Worm (Caenorhabditis elegans) whole organism, L3 larva: ENCODE data around the gene C07D10.5.

ENCODE experiments used
- ZK546.5 ChIP-seq: sonication (generic microtip); optimal IDR thresholded peaks from 2 replicates; lab custom pipeline; 2017; ENCODE audit warnings: missing biosample characterization, missing genetic modification characterization
- aly-2 ChIP-seq: fragments of 150-350 bp; optimal IDR thresholded peaks from 2 replicates; lab custom pipeline; 2014; ENCODE audit warnings: missing biosample characterization, missing genetic modification characterization
- ceh-28 ChIP-seq: fragments of 150-350 bp; optimal IDR thresholded peaks from 2 replicates; lab custom pipeline; 2014; ENCODE audit warnings: missing biosample characterization, missing genetic modification reagents, missing genetic modification characterization
- daf-12 ChIP-seq: fragments of 150-350 bp; optimal IDR thresholded peaks from 2 replicates; lab custom pipeline; 2014; ENCODE audit warnings: missing biosample characterization, missing genetic modification reagents, missing genetic modification characterization
- egl-27 ChIP-seq: sonication (generic microtip); optimal IDR thresholded peaks from 4 replicates; lab custom pipeline; 2017; ENCODE audit warnings: missing biosample characterization, missing genetic modification reagents, missing genetic modification characterization
- fkh-10 ChIP-seq: sonication (generic microtip); optimal IDR thresholded peaks from 2 replicates; lab custom pipeline; 2017; ENCODE audit warnings: missing biosample characterization, missing genetic modification reagents, missing genetic modification characterization
- mdl-1 ChIP-seq: fragments of 150-350 bp; optimal IDR thresholded peaks from 2 replicates; lab custom pipeline; 2014; ENCODE audit warnings: missing biosample characterization, missing genetic modification characterization
- pha-4 ChIP-seq: fragments of 150-350 bp; optimal IDR thresholded peaks from 2 replicates; lab custom pipeline; 2014; ENCODE audit warnings: missing biosample characterization, missing genetic modification reagents, missing genetic modification characterization
- unc-62 ChIP-seq: fragments of 150-350 bp; sonication (generic microtip); optimal IDR thresholded peaks from 4 replicates; lab custom pipeline; 2014; ENCODE audit warnings: missing biosample characterization, missing genetic modification reagents, missing genetic modification characterization

DNA sequence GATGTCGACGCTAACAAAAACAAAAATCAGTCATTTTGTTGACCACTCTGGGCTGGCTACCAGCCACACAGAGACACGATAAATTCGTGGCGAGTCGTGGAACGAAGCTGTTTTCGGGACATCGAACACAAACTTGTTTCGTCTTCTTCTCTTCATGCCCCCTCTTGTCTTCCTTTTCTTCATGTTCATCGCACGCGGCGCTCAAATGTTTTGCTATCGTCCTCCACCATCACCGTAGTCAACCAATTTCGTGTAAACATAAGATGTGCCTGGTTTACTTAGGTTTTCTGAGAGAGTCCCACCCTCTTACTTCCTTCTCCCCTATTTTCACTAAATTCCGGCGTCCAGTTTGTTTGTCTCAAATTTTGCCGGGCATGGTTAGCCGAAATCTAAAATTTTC is 9.0 kb downstream of the C07D10.5 start:
- no peak for TF ChIP-seq egl-27 (tag; lab: Kevin White, UChicago)
- TF ChIP-seq ceh-28 (tag; lab: Kevin White, UChicago), result no peak
- TF ChIP-seq pha-4 (tag; lab: Kevin White, UChicago), result no peak
- TF ChIP-seq fkh-10 (GFP tag; lab: Kevin White, UChicago), result no peak
- no peak for TF ChIP-seq daf-12 (tag; lab: Kevin White, UChicago)
- TF ChIP-seq ZK546.5, result no peak
- TF ChIP-seq aly-2 (tag; lab: Kevin White, UChicago), result no peak
- no peak for TF ChIP-seq mdl-1 (tag; lab: Kevin White, UChicago)
- TF ChIP-seq unc-62, result no peak
